Worm (Caenorhabditis elegans): ENCODE results near the gene grk-2.
A peak's percentile ranks its signal among the peaks of the same experiment; 100 is the strongest.

grk-2 gene

ce11 chrIII:644660-645059 lies 31.3 kb upstream of the grk-2 start:
- TF ChIP-seq F10B5.3 (tag; optimal IDR thresholded peaks at IDR 0.05) (no peak), unc-62 (GFP tag; optimal IDR thresholded peaks at IDR 0.05 in 1 of 2) (peak in 1 of 2 experiments; percentile 57), unc-62 (tag; optimal IDR thresholded peaks at IDR 0.05) (no peak), nhr-111 (GFP tag; optimal IDR thresholded peaks at IDR 0.05) (no peak), egl-27 (tag; optimal IDR thresholded peaks at IDR 0.05) (no peak)

DNA sequence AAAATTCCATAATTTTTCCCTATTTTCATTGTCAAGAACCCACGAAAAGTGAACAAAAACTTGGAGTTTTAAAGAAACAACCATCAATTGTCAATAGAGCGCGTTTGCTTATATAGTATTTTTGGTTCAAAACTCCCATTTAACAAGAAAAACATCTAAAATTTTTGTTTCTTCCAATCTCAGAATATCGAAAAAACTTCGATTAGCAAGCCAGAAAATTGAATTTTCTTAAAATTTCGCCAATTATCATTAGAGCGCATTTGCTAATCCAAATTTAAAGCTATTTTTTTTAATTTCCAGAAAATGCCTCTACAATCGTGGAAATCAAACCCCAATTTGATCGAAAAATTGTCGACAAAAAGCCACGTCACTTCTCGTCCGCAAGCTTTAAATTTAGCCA lies 29.5 kb upstream of the grk-2 start, which contains the start of gene orai-1:
Gene orai-1, plus strand, starts transcription at position 301 of the 400 bp plus-strand sequence.
- no peak for TF ChIP-seq F49E8.2 (tag; optimal IDR thresholded peaks at IDR 0.05; ENCODE audit: borderline replicate concordance)
- peak in 1 of 2 experiments; percentile 23 for TF ChIP-seq unc-62 (GFP tag; optimal IDR thresholded peaks at IDR 0.05 in 1 of 2)
- no peak for TF ChIP-seq unc-62 (tag; optimal IDR thresholded peaks at IDR 0.05)
- peak; percentile 59 for TF ChIP-seq lin-38 (GFP tag; IDR thresholded peaks at IDR 0.05)
- TF ChIP-seq fkh-10 (GFP tag; optimal IDR thresholded peaks at IDR 0.05), result no peak
- no peak for TF ChIP-seq nhr-6 (tag; optimal IDR thresholded peaks at IDR 0.05)
- no peak for TF ChIP-seq fos-1 (tag; optimal IDR thresholded peaks at IDR 0.05)
- TF ChIP-seq arid-1 (GFP tag; conservative IDR thresholded peaks at IDR 0.05), result no peak
- peak; percentile 8 for TF ChIP-seq gei-8 (GFP tag; optimal IDR thresholded peaks at IDR 0.05)

- TF ChIP-seq D1046.2 (GFP tag; IDR thresholded peaks at IDR 0.05) (no peak), lin-38 (GFP tag; IDR thresholded peaks at IDR 0.05) (0 out of 2 replicates have a peak, but pooled peaks have one; percentile 25), dve-1 (tag; optimal IDR thresholded peaks at IDR 0.05; ENCODE audit: insufficient read depth) (no peak), vab-7 (GFP tag; IDR thresholded peaks at IDR 0.05) (no peak), rbr-2 (tag; optimal IDR thresholded peaks at IDR 0.05) (peak; percentile 8), aha-1 (tag) (peak; percentile 41), daf-16 (GFP tag; optimal IDR thresholded peaks at IDR 0.05) (peak in 1 of 2 experiments; percentile 21), daf-16 (tag; optimal IDR thresholded peaks at IDR 0.05) (no peak), F26F4.8 (GFP tag; conservative IDR thresholded peaks at IDR 0.05) (no peak), hif-1 (tag; optimal IDR thresholded peaks at IDR 0.05) (peak in 1 of 2 experiments; percentile 35), saeg-2 (GFP tag; IDR thresholded peaks at IDR 0.05) (no peak), pha-4 (GFP tag; IDR thresholded peaks at IDR 0.05) (no peak), pha-4 (tag; optimal IDR thresholded peaks at IDR 0.05) (peak; percentile 42), hlh-11 (tag; optimal IDR thresholded peaks at IDR 0.05) (peak; percentile 2), aly-2 (tag; optimal IDR thresholded peaks at IDR 0.05) (no peak), egl-43 (GFP tag; IDR thresholded peaks at IDR 0.05) (no peak), hmg-1.1 (GFP tag; IDR thresholded peaks at IDR 0.05) (0 out of 2 replicates have a peak, but pooled peaks have one; percentile 25), nhr-41 (GFP tag; IDR thresholded peaks at IDR 0.05) (no peak), unc-62 (GFP tag; optimal IDR thresholded peaks at IDR 0.05 in 1 of 2) (no peak), unc-62 (tag; optimal IDR thresholded peaks at IDR 0.05) (no peak), nhr-11 (tag; optimal IDR thresholded peaks at IDR 0.05) (no peak), ZK546.5 (tag; optimal IDR thresholded peaks at IDR 0.05) (no peak), nhr-77 (tag; optimal IDR thresholded peaks at IDR 0.05) (no peak), spr-3 (GFP tag; optimal IDR thresholded peaks at IDR 0.05) (no peak), unc-39 (tag; optimal IDR thresholded peaks at IDR 0.05) (no peak), ces-1 (GFP tag; optimal IDR thresholded peaks at IDR 0.05) (no peak)
Observed at ce11 chrIII:647248-647647, 28.7 kb upstream of the grk-2 start.

- TF ChIP-seq nhr-28 (tag; optimal IDR thresholded peaks at IDR 0.05) (peak; percentile 52), mes-2 (tag; optimal IDR thresholded peaks at IDR 0.05; ENCODE audit: poor library complexity, severe bottlenecking) (no peak)
Observed at ce11 chrIII:649935-650334, 26.0 kb upstream of the grk-2 start.
